Fruit fly (Drosophila melanogaster) whole organism, prepupa: Measurements from ENCODE around the gene CG42307.

ENCODE experiments used
- CG10631 ChIP-seq: fragments of 200-800 bp; sonication (Bioruptor generic); optimal IDR thresholded peaks from 2 replicates; lab custom pipeline; 2016; ENCODE audit warnings: missing biosample characterization, missing genetic modification characterization
- CG10669 ChIP-seq: fragments of 200-800 bp; sonication (Bioruptor generic); optimal IDR thresholded peaks from 3 replicates; lab custom pipeline; 2018; ENCODE audit warnings: missing biosample characterization, mild to moderate bottlenecking, missing genetic modification characterization, moderate library complexity
- CG11762 ChIP-seq: fragments of 200-800 bp; sonication (Bioruptor generic); optimal IDR thresholded peaks from 3 replicates; lab custom pipeline; 2016; ENCODE audit warnings: missing biosample characterization, missing genetic modification characterization; ENCODE audit not compliant: insufficient read depth
- CG11902 ChIP-seq: fragments of 200-800 bp; sonication (Bioruptor generic); optimal IDR thresholded peaks from 3 replicates; lab custom pipeline; 2016; ENCODE audit warnings: missing biosample characterization, missing genetic modification characterization
- CG15336 ChIP-seq: fragments of 200-800 bp; sonication (Bioruptor generic); IDR thresholded peaks from 2 replicates; pipeline ENCODE4 v1.3.6; 2022; ENCODE audit warnings: missing biosample characterization, missing genetic modification characterization
- CG1621 ChIP-seq: fragments of 200-800 bp; sonication (Bioruptor generic); optimal IDR thresholded peaks from 3 replicates; lab custom pipeline; 2018; ENCODE audit warnings: missing biosample characterization, mild to moderate bottlenecking, missing genetic modification characterization
- CG16779 ChIP-seq: fragments of 200-800 bp; sonication (Bioruptor generic); optimal IDR thresholded peaks from 3 replicates; lab custom pipeline; 2017; ENCODE audit warnings: missing biosample characterization, mild to moderate bottlenecking, missing genetic modification characterization
- CG3032 ChIP-seq: fragments of 200-800 bp; optimal IDR thresholded peaks from 2 replicates; lab custom pipeline; 2019; ENCODE audit warnings: missing biosample characterization, mild to moderate bottlenecking, missing genetic modification characterization, moderate library complexity
- CG31627 ChIP-seq: fragments of 200-800 bp; sonication (Bioruptor generic); optimal IDR thresholded peaks from 3 replicates; lab custom pipeline; 2016; ENCODE audit warnings: missing biosample characterization, missing genetic modification characterization
- CG32006 ChIP-seq: fragments of 200-800 bp; sonication (Bioruptor generic); optimal IDR thresholded peaks from 3 replicates; lab custom pipeline; 2017; ENCODE audit warnings: missing biosample characterization, mild to moderate bottlenecking, missing genetic modification characterization
- CG34406 ChIP-seq: fragments of 200-800 bp; sonication (Bioruptor generic); optimal IDR thresholded peaks from 3 replicates; lab custom pipeline; 2016; ENCODE audit warnings: missing biosample characterization, missing genetic modification characterization
- CG3919 ChIP-seq: fragments of 200-800 bp; sonication (Bioruptor generic); optimal IDR thresholded peaks from 3 replicates; lab custom pipeline; 2016; ENCODE audit warnings: missing biosample characterization, missing genetic modification characterization
- CG4318 ChIP-seq: fragments of 200-800 bp; sonication (Bioruptor generic); optimal IDR thresholded peaks from 3 replicates; lab custom pipeline; 2017; ENCODE audit warnings: missing biosample characterization, mild to moderate bottlenecking, missing genetic modification characterization
- CG6163 ChIP-seq: fragments of 200-800 bp; sonication (Bioruptor generic); IDR thresholded peaks from 3 replicates; pipeline ENCODE4 v1.3.6; 2022; ENCODE audit warnings: missing biosample characterization, missing genetic modification characterization
- CG6792 ChIP-seq: fragments of 200-800 bp; sonication (Bioruptor generic); optimal IDR thresholded peaks from 3 replicates; lab custom pipeline; 2016; ENCODE audit warnings: missing biosample characterization, missing genetic modification characterization
- CG6808 ChIP-seq: fragments of 200-800 bp; sonication (Bioruptor generic); optimal IDR thresholded peaks from 3 replicates; lab custom pipeline; 2017; ENCODE audit warnings: missing biosample characterization, missing genetic modification characterization, mild to moderate bottlenecking, moderate library complexity, missing genetic modification reagents
- CG6854 ChIP-seq: fragments of 200-800 bp; sonication (Bioruptor generic); optimal IDR thresholded peaks from 2 replicates; lab custom pipeline; 2017; ENCODE audit warnings: missing biosample characterization, mild to moderate bottlenecking, missing genetic modification characterization
- CG8119 ChIP-seq: fragments of 200-800 bp; sonication (Bioruptor generic); IDR thresholded peaks from 3 replicates; pipeline ENCODE4 v1.3.6; 2022; ENCODE audit warnings: missing biosample characterization, missing genetic modification characterization
- CG8319 ChIP-seq: fragments of 200-800 bp; sonication (Bioruptor generic); optimal IDR thresholded peaks from 3 replicates; lab custom pipeline; 2016; ENCODE audit warnings: missing biosample characterization, missing genetic modification characterization
- CG9139 ChIP-seq: fragments of 200-800 bp; sonication (Bioruptor generic); optimal IDR thresholded peaks from 3 replicates; lab custom pipeline; 2017; ENCODE audit warnings: missing biosample characterization, mild to moderate bottlenecking, missing genetic modification characterization
- Eip75B ChIP-seq: fragments of 200-800 bp; sonication (Bioruptor generic); optimal IDR thresholded peaks from 3 replicates; lab custom pipeline; 2016; ENCODE audit warnings: missing biosample characterization, missing genetic modification characterization
- Eip78C ChIP-seq: fragments of 200-800 bp; sonication (Bioruptor generic); peaks from one replicate; lab custom pipeline; 2016; ENCODE audit warnings: missing biosample characterization, missing genetic modification characterization
- Eip93F ChIP-seq: fragments of 200-800 bp; sonication (Bioruptor generic); optimal IDR thresholded peaks from 2 replicates; lab custom pipeline; 2016; ENCODE audit warnings: missing biosample characterization, mild to moderate bottlenecking, missing genetic modification characterization
- Ets21C ChIP-seq: fragments of 200-800 bp; sonication (Bioruptor generic); optimal IDR thresholded peaks from 3 replicates; lab custom pipeline; 2016; ENCODE audit warnings: missing biosample characterization, missing genetic modification characterization
- Ets96B ChIP-seq: fragments of 200-800 bp; optimal IDR thresholded peaks from 2 replicates; lab custom pipeline; 2019; ENCODE audit warnings: missing biosample characterization, mild to moderate bottlenecking, missing genetic modification characterization, moderate library complexity
- Hr38 ChIP-seq: sonication (Bioruptor generic); optimal IDR thresholded peaks from 2 replicates; lab custom pipeline; 2016; ENCODE audit warnings: missing biosample characterization, missing genetic modification characterization
- Hr39 ChIP-seq: fragments of 200-800 bp; sonication (Bioruptor generic); optimal IDR thresholded peaks from 2 replicates; lab custom pipeline; 2016; ENCODE audit warnings: missing biosample characterization, missing genetic modification characterization
- Lpt ChIP-seq: fragments of 200-800 bp; sonication (Bioruptor generic); optimal IDR thresholded peaks from 3 replicates; lab custom pipeline; 2016; ENCODE audit warnings: missing biosample characterization, missing genetic modification characterization
- OdsH ChIP-seq: fragments of 200-800 bp; sonication (Bioruptor generic); optimal IDR thresholded peaks from 3 replicates; lab custom pipeline; 2016; ENCODE audit warnings: missing biosample characterization, missing genetic modification characterization
- Smox ChIP-seq: fragments of 200-800 bp; sonication (Bioruptor generic); optimal IDR thresholded peaks from 3 replicates; lab custom pipeline; 2016; ENCODE audit warnings: missing biosample characterization, missing genetic modification characterization
- Sox15 ChIP-seq: fragments of 200-800 bp; sonication (Bioruptor generic); optimal IDR thresholded peaks from 3 replicates; lab custom pipeline; 2016; ENCODE audit warnings: missing biosample characterization, missing genetic modification characterization
- achi ChIP-seq: fragments of 200-800 bp; sonication (Bioruptor generic); optimal IDR thresholded peaks from 3 replicates; lab custom pipeline; 2016; ENCODE audit warnings: missing biosample characterization, missing genetic modification characterization
- acj6 ChIP-seq: fragments of 200-800 bp; sonication (Bioruptor generic); optimal IDR thresholded peaks from 3 replicates; lab custom pipeline; 2016; ENCODE audit warnings: missing biosample characterization, missing genetic modification characterization
- cyc ChIP-seq: fragments of 200-800 bp; sonication (Bioruptor generic); optimal IDR thresholded peaks from 3 replicates; lab custom pipeline; 2016; ENCODE audit warnings: missing biosample characterization, missing genetic modification characterization
- dac ChIP-seq: fragments of 200-800 bp; sonication (Bioruptor generic); optimal IDR thresholded peaks from 2 replicates; lab custom pipeline; 2017; ENCODE audit warnings: missing biosample characterization, mild to moderate bottlenecking, missing genetic modification characterization
- eg ChIP-seq: fragments of 200-800 bp; sonication (Bioruptor generic); IDR thresholded peaks from 3 replicates; pipeline ENCODE4 v1.3.6; 2022; ENCODE audit warnings: missing biosample characterization, missing genetic modification characterization
- esn ChIP-seq: fragments of 200-800 bp; sonication (Bioruptor generic); optimal IDR thresholded peaks from 2 replicates; lab custom pipeline; 2016; ENCODE audit warnings: missing biosample characterization, mild to moderate bottlenecking, missing genetic modification characterization, moderate library complexity
- fd85E ChIP-seq: fragments of 200-800 bp; sonication (Bioruptor generic); optimal IDR thresholded peaks from 3 replicates; lab custom pipeline; 2016; ENCODE audit warnings: missing biosample characterization, missing genetic modification characterization
- fkh ChIP-seq: fragments of 200-800 bp; sonication (Bioruptor generic); optimal IDR thresholded peaks from 3 replicates; lab custom pipeline; 2017; ENCODE audit warnings: missing biosample characterization, mild to moderate bottlenecking, missing genetic modification characterization, moderate library complexity
- lz ChIP-seq: fragments of 200-800 bp; sonication (Bioruptor generic); optimal IDR thresholded peaks from 3 replicates; lab custom pipeline; 2016; ENCODE audit warnings: missing biosample characterization, missing genetic modification characterization
- net ChIP-seq: fragments of 200-800 bp; sonication (Bioruptor generic); optimal IDR thresholded peaks from 3 replicates; lab custom pipeline; 2016; ENCODE audit warnings: missing biosample characterization, missing genetic modification characterization
- salr ChIP-seq, 2 experiments: fragments of 200-800 bp; sonication (Bioruptor generic); optimal IDR thresholded peaks; 3 replicates each; lab custom pipeline; 2016 to 2018; ENCODE audit warnings: missing biosample characterization in 2 of 2, missing genetic modification characterization in 2 of 2, mild to moderate bottlenecking in 1 of 2
- spab ChIP-seq: fragments of 200-800 bp; sonication (Bioruptor generic); optimal IDR thresholded peaks from 2 replicates; lab custom pipeline; 2017; ENCODE audit warnings: missing biosample characterization, mild to moderate bottlenecking, missing genetic modification characterization, missing genetic modification reagents
- ss ChIP-seq, 2 experiments: fragments of 200-800 bp; sonication (Bioruptor generic); optimal IDR thresholded peaks; 2 replicates in 1 of 2; 3 replicates in 1 of 2; lab custom pipeline; 2017 to 2018; ENCODE audit warnings: mild to moderate bottlenecking in 2 of 2, missing biosample characterization in 2 of 2, missing genetic modification characterization in 2 of 2, moderate library complexity in 1 of 2
- svp ChIP-seq: fragments of 200-800 bp; sonication (Bioruptor generic); peaks from one replicate; lab custom pipeline; 2016; ENCODE audit warnings: missing biosample characterization, missing genetic modification characterization
- topi ChIP-seq: fragments of 200-800 bp; sonication (Bioruptor generic); optimal IDR thresholded peaks from 3 replicates; lab custom pipeline; 2016; ENCODE audit warnings: missing biosample characterization, missing genetic modification characterization
- vri ChIP-seq: fragments of 200-800 bp; sonication (Bioruptor generic); optimal IDR thresholded peaks from 3 replicates; lab custom pipeline; 2016; ENCODE audit warnings: missing biosample characterization, mild to moderate bottlenecking, missing genetic modification characterization

The CG42307 gene

dm6 chr3L:7359827-7360323 is 30.9 kb downstream of the CG42307 start, which contains the start of gene pst:
Gene pst, minus strand, starts transcription at chr3L:7360263.
- TF ChIP-seq dac (GFP tag; lab: Kevin White, UChicago) (no peak), vri (GFP tag; lab: Kevin White, UChicago) (peak; percentile 46), CG6854 (GFP tag; lab: Kevin White, UChicago) (peak; percentile 49), CG16779 (tag; lab: Kevin White, UChicago) (no peak), CG10631 (GFP tag; lab: Kevin White, UChicago) (no peak), fd85E (GFP tag; lab: Kevin White, UChicago) (peak; percentile 12), CG3919 (peak; percentile 8), svp (GFP tag; lab: Kevin White, UChicago) (peak; percentile 92), acj6 (GFP tag; lab: Kevin White, UChicago) (no peak), lz (GFP tag; lab: Kevin White, UChicago) (no peak), CG10669 (GFP tag; lab: Kevin White, UChicago) (no peak), ss (GFP tag; optimal IDR thresholded peaks at IDR 0.05; lab: Kevin White, UChicago) (peak in 1 of 2 experiments; percentile 1), cyc (peak; percentile 0), Eip78C (GFP tag; lab: Kevin White, UChicago) (peak; percentile 71)

dm6 chr3L:7360324-7360852 is 31.5 kb downstream of the CG42307 start, which contains the start of gene Sec63:
Gene Sec63, plus strand, starts transcription at chr3L:7360561.
- TF ChIP-seq Smox (GFP tag; lab: Kevin White, UChicago) = no peak
- TF ChIP-seq Lpt (GFP tag; lab: Kevin White, UChicago) = no peak
- TF ChIP-seq CG3919 = peak; percentile 17
- peak; percentile 4 for TF ChIP-seq CG6792 (GFP tag; lab: Kevin White, UChicago)
- peak; percentile 38 for TF ChIP-seq CG34406 (GFP tag; lab: Kevin White, UChicago)
- TF ChIP-seq CG8119 (GFP tag; lab: Robert Waterston, UW) = no peak; the same call in 2 of the 3 replicates
- no peak for TF ChIP-seq Ets96B (tag; lab: Kevin White, UChicago)
- TF ChIP-seq Hr38 (GFP tag; lab: Kevin White, UChicago) = no peak
- peak; percentile 43 for TF ChIP-seq CG32006 (GFP tag; lab: Kevin White, UChicago)
- no peak for TF ChIP-seq fd85E (GFP tag; lab: Kevin White, UChicago)
- TF ChIP-seq salr (GFP tag; optimal IDR thresholded peaks at IDR 0.05; lab: Kevin White, UChicago) = no peak
- TF ChIP-seq lz (GFP tag; lab: Kevin White, UChicago) = no peak
- peak; percentile 51; the same call in 2 of the 3 replicates for TF ChIP-seq eg (GFP tag; lab: Robert Waterston, UW)
- no peak for TF ChIP-seq svp (GFP tag; lab: Kevin White, UChicago)
- TF ChIP-seq CG10669 (GFP tag; lab: Kevin White, UChicago) = no peak
- no peak for TF ChIP-seq Ets21C (GFP tag; lab: Kevin White, UChicago)
- TF ChIP-seq OdsH (GFP tag; lab: Kevin White, UChicago) = peak; percentile 50
- TF ChIP-seq topi (GFP tag; lab: Kevin White, UChicago) = no peak
- TF ChIP-seq Sox15 = no peak
- peak; percentile 34 for TF ChIP-seq Eip78C (GFP tag; lab: Kevin White, UChicago)
- TF ChIP-seq CG6808 (GFP tag; lab: Kevin White, UChicago) = peak; percentile 17
- TF ChIP-seq achi (GFP tag; lab: Kevin White, UChicago) = peak; percentile 49
- no peak for TF ChIP-seq CG4318
- TF ChIP-seq CG16779 (tag; lab: Kevin White, UChicago) = no peak
- TF ChIP-seq vri (GFP tag; lab: Kevin White, UChicago) = peak; percentile 24
- TF ChIP-seq CG3032 (tag; lab: Kevin White, UChicago) = peak; percentile 38
- peak; percentile 56; the same call in 2 of the 3 replicates for TF ChIP-seq CG6163 (GFP tag; lab: Robert Waterston, UW)
- TF ChIP-seq Eip75B (GFP tag; lab: Kevin White, UChicago) = no peak
- TF ChIP-seq CG11762 (GFP tag; lab: Kevin White, UChicago) = no peak
- peak; percentile 57 for TF ChIP-seq CG15336 (GFP tag; lab: Robert Waterston, UW)
- peak; percentile 26 for TF ChIP-seq fkh (GFP tag; lab: Kevin White, UChicago)
- peak; percentile 96 for TF ChIP-seq CG8319
- TF ChIP-seq Eip93F (GFP tag; lab: Kevin White, UChicago) = peak; percentile 55
- TF ChIP-seq net = no peak
- peak; percentile 16 for TF ChIP-seq esn (GFP tag; lab: Kevin White, UChicago)
- peak; percentile 39 for TF ChIP-seq Hr39
- TF ChIP-seq acj6 (GFP tag; lab: Kevin White, UChicago) = peak; percentile 52
- TF ChIP-seq CG11902 = peak; percentile 2
- no peak for TF ChIP-seq CG9139 (GFP tag; lab: Kevin White, UChicago)
- TF ChIP-seq ss (GFP tag; optimal IDR thresholded peaks at IDR 0.05; lab: Kevin White, UChicago) = no peak
- TF ChIP-seq spab (GFP tag; lab: Kevin White, UChicago) = no peak
- peak; percentile 34 for TF ChIP-seq CG31627
- no peak for TF ChIP-seq CG6854 (GFP tag; lab: Kevin White, UChicago)
- peak; percentile 49 for TF ChIP-seq CG1621 (tag; lab: Kevin White, UChicago)
